Fruit fly (Drosophila melanogaster) whole organism, embryonic: ENCODE data around the gene CG13484.

Experiments used
- Atf6 ChIP-seq: fragments of 200-800 bp; sonication (Bioruptor generic); IDR thresholded peaks from 2 replicates; pipeline ENCODE4 v1.3.6; 2022; ENCODE audit warnings: missing biosample characterization, missing genetic modification characterization
- BEAF-32 ChIP-seq: fragments of 200-800 bp; sonication (Bioruptor generic); optimal IDR thresholded peaks from 3 replicates; lab custom pipeline; 2017; ENCODE audit warnings: missing biosample characterization, missing genetic modification characterization, mild to moderate bottlenecking, moderate library complexity, missing genetic modification reagents
- Bteb2 ChIP-seq: fragments of 200-800 bp; sonication (Bioruptor generic); optimal IDR thresholded peaks from 2 replicates; lab custom pipeline; 2016; ENCODE audit warnings: missing biosample characterization, missing genetic modification characterization
- CG13894 ChIP-seq: fragments of 200-800 bp; sonication (Bioruptor generic); optimal IDR thresholded peaks from 3 replicates; lab custom pipeline; 2018; ENCODE audit warnings: missing biosample characterization, mild to moderate bottlenecking, missing genetic modification characterization, moderate library complexity
- CG14441 ChIP-seq: fragments of 200-800 bp; sonication (Bioruptor generic); IDR thresholded peaks from 2 replicates; pipeline ENCODE4 v1.3.6; 2022; ENCODE audit warnings: missing biosample characterization, missing genetic modification characterization
- CG17385 ChIP-seq: fragments of 200-800 bp; sonication (Bioruptor generic); optimal IDR thresholded peaks from 3 replicates; lab custom pipeline; 2018; ENCODE audit warnings: missing biosample characterization, mild to moderate bottlenecking, missing genetic modification characterization
- CG1792 ChIP-seq: fragments of 200-800 bp; sonication (Bioruptor generic); optimal IDR thresholded peaks from 2 replicates; lab custom pipeline; 2016; ENCODE audit warnings: missing biosample characterization, missing genetic modification characterization
- CG18476 ChIP-seq: fragments of 200-800 bp; sonication (Bioruptor generic); optimal IDR thresholded peaks from 2 replicates; lab custom pipeline; 2016; ENCODE audit warnings: missing biosample characterization, mild to moderate bottlenecking, missing genetic modification characterization
- CG3281 ChIP-seq: fragments of 200-800 bp; sonication (Bioruptor generic); optimal IDR thresholded peaks from 3 replicates; lab custom pipeline; 2017; ENCODE audit warnings: missing biosample characterization, mild to moderate bottlenecking, missing genetic modification characterization
- CG3847 ChIP-seq: fragments of 200-800 bp; sonication (Bioruptor generic); IDR thresholded peaks from 2 replicates; pipeline ENCODE4 v1.3.6; 2022; ENCODE audit warnings: missing biosample characterization, missing genetic modification characterization
- CG3995 ChIP-seq: fragments of 200-800 bp; sonication (Bioruptor generic); optimal IDR thresholded peaks from 3 replicates; lab custom pipeline; 2016; ENCODE audit warnings: missing biosample characterization, missing genetic modification characterization
- CG5953 ChIP-seq: fragments of 200-800 bp; sonication (Bioruptor generic); IDR thresholded peaks from 2 replicates; pipeline ENCODE4 v1.3.6; 2022; ENCODE audit warnings: missing biosample characterization, missing genetic modification characterization
- CG6254 ChIP-seq: fragments of 200-800 bp; sonication (Bioruptor generic); optimal IDR thresholded peaks from 3 replicates; lab custom pipeline; 2017; ENCODE audit warnings: mild to moderate bottlenecking, missing biosample characterization, missing genetic modification reagents, missing genetic modification characterization
- CG6689 ChIP-seq: fragments of 200-800 bp; sonication (Bioruptor generic); IDR thresholded peaks from 2 replicates; pipeline ENCODE4 v1.3.6; 2022; ENCODE audit warnings: missing biosample characterization, missing genetic modification characterization
- CG6791 ChIP-seq: fragments of 200-800 bp; sonication (Bioruptor generic); IDR thresholded peaks from 3 replicates; pipeline ENCODE4 v1.3.6; 2022; ENCODE audit warnings: missing biosample characterization, missing genetic modification characterization; ENCODE audit not compliant: partially characterized antibody
- CG8388 ChIP-seq: fragments of 200-800 bp; sonication (Bioruptor generic); optimal IDR thresholded peaks from 2 replicates; lab custom pipeline; 2019; ENCODE audit warnings: missing biosample characterization, mild to moderate bottlenecking, missing genetic modification characterization, moderate library complexity
- CG8924 ChIP-seq: fragments of 200-800 bp; optimal IDR thresholded peaks from 3 replicates; lab custom pipeline; 2019; ENCODE audit warnings: missing biosample characterization, mild to moderate bottlenecking, missing genetic modification characterization, moderate library complexity
- Dbx ChIP-seq: fragments of 200-800 bp; sonication (Bioruptor generic); IDR thresholded peaks from 3 replicates; pipeline ENCODE4 v1.3.6; 2022; ENCODE audit warnings: missing biosample characterization, missing genetic modification characterization
- Ets65A ChIP-seq: fragments of 200-800 bp; sonication (Bioruptor generic); peaks from one replicate; lab custom pipeline; 2016; ENCODE audit warnings: missing biosample characterization, missing genetic modification characterization
- HLH4C ChIP-seq: fragments of 200-800 bp; sonication (Bioruptor generic); IDR thresholded peaks from 3 replicates; pipeline ENCODE4 v1.3.6; 2022; ENCODE audit warnings: missing biosample characterization, missing genetic modification characterization; ENCODE audit not compliant: partially characterized antibody
- Myb ChIP-seq: fragments of 200-800 bp; sonication (Bioruptor generic); optimal IDR thresholded peaks from 2 replicates; lab custom pipeline; 2016; ENCODE audit warnings: missing biosample characterization, missing genetic modification characterization
- NFAT ChIP-seq: fragments of 200-800 bp; sonication (Bioruptor generic); IDR thresholded peaks from 2 replicates; pipeline ENCODE4 v1.3.6; 2022; ENCODE audit warnings: missing biosample characterization, missing genetic modification characterization
- Nf-YA ChIP-seq: fragments of 200-800 bp; sonication (Bioruptor generic); IDR thresholded peaks from 2 replicates; pipeline ENCODE4 v1.3.6; 2022; ENCODE audit warnings: missing biosample characterization, missing genetic modification characterization
- Nf-YB ChIP-seq: fragments of 200-800 bp; sonication (Bioruptor generic); optimal IDR thresholded peaks from 3 replicates; lab custom pipeline; 2019; ENCODE audit warnings: missing biosample characterization, mild to moderate bottlenecking, missing genetic modification characterization, moderate library complexity
- Rfx ChIP-seq: fragments of 200-800 bp; sonication (Bioruptor generic); IDR thresholded peaks from 2 replicates; pipeline ENCODE4 v1.3.6; 2022; ENCODE audit warnings: missing biosample characterization, missing genetic modification characterization
- Six4 ChIP-seq: fragments of 200-800 bp; sonication (Bioruptor generic); optimal IDR thresholded peaks from 2 replicates; lab custom pipeline; 2016; ENCODE audit warnings: missing biosample characterization, missing genetic modification characterization
- Taf1 ChIP-seq: fragments of 200-800 bp; sonication (Bioruptor generic); IDR thresholded peaks from 2 replicates; pipeline ENCODE4 v1.3.6; 2022; ENCODE audit warnings: missing biosample characterization, missing genetic modification characterization
- Vsx1 ChIP-seq: fragments of 200-800 bp; sonication (Bioruptor generic); optimal IDR thresholded peaks from 2 replicates; lab custom pipeline; 2017; ENCODE audit warnings: missing biosample characterization, mild to moderate bottlenecking, missing genetic modification characterization, missing genetic modification reagents
- ash1 ChIP-seq: fragments of 200-800 bp; sonication (Bioruptor generic); optimal IDR thresholded peaks from 2 replicates; lab custom pipeline; 2018; ENCODE audit warnings: missing biosample characterization, mild to moderate bottlenecking, missing genetic modification characterization
- cad ChIP-seq: fragments of >200 bp; optimal IDR thresholded peaks from 2 replicates; lab custom pipeline; 2017; ENCODE audit warnings: missing biosample characterization, missing genetic modification characterization
- chm ChIP-seq: fragments of 200-800 bp; sonication (Bioruptor generic); IDR thresholded peaks from 2 replicates; pipeline ENCODE4 v1.3.6; 2022; ENCODE audit warnings: missing biosample characterization, missing genetic modification characterization
- crol ChIP-seq: fragments of 200-800 bp; sonication (Bioruptor generic); IDR thresholded peaks from 2 replicates; pipeline ENCODE4 v1.3.6; 2022; ENCODE audit warnings: missing biosample characterization, missing genetic modification characterization
- emc ChIP-seq: fragments of 200-800 bp; sonication (Bioruptor generic); optimal IDR thresholded peaks from 2 replicates; lab custom pipeline; 2016; ENCODE audit warnings: missing biosample characterization, missing genetic modification characterization
- ewg ChIP-seq: fragments of 200-800 bp; sonication (Bioruptor generic); optimal IDR thresholded peaks from 3 replicates; lab custom pipeline; 2017; ENCODE audit warnings: mild to moderate bottlenecking, missing biosample characterization, missing genetic modification reagents, missing genetic modification characterization
- fd64A ChIP-seq: fragments of 200-800 bp; sonication (Bioruptor generic); optimal IDR thresholded peaks from 3 replicates; lab custom pipeline; 2018; ENCODE audit warnings: missing biosample characterization, mild to moderate bottlenecking, missing genetic modification characterization
- gem ChIP-seq: fragments of 200-800 bp; sonication (Bioruptor generic); optimal IDR thresholded peaks from 2 replicates; lab custom pipeline; 2019; ENCODE audit warnings: missing biosample characterization, mild to moderate bottlenecking, missing genetic modification characterization, moderate library complexity
- her ChIP-seq: fragments of 200-800 bp; sonication (Bioruptor generic); optimal IDR thresholded peaks from 2 replicates; lab custom pipeline; 2016; ENCODE audit warnings: missing biosample characterization, missing genetic modification characterization
- nerfin-1 ChIP-seq: fragments of 200-800 bp; sonication (Bioruptor generic); optimal IDR thresholded peaks from 3 replicates; lab custom pipeline; 2019; ENCODE audit warnings: missing biosample characterization, mild to moderate bottlenecking, missing genetic modification characterization, moderate library complexity
- pb ChIP-seq: fragments of 200-800 bp; sonication (Bioruptor generic); optimal IDR thresholded peaks from 3 replicates; lab custom pipeline; 2016; ENCODE audit warnings: missing biosample characterization, missing genetic modification characterization
- peb ChIP-seq: fragments of 200-800 bp; sonication (Bioruptor generic); IDR thresholded peaks from 2 replicates; pipeline ENCODE4 v1.3.6; 2022; ENCODE audit warnings: missing biosample characterization, missing genetic modification characterization
- phol ChIP-seq: fragments of 200-800 bp; sonication (Bioruptor generic); optimal IDR thresholded peaks from 3 replicates; lab custom pipeline; 2018; ENCODE audit warnings: missing biosample characterization, mild to moderate bottlenecking, missing genetic modification characterization, moderate library complexity
- pros ChIP-seq: fragments of 200-800 bp; sonication (Bioruptor generic); optimal IDR thresholded peaks from 3 replicates; lab custom pipeline; 2019; ENCODE audit warnings: missing biosample characterization, mild to moderate bottlenecking, missing genetic modification characterization, moderate library complexity
- psq ChIP-seq: fragments of 200-800 bp; sonication (Bioruptor generic); optimal IDR thresholded peaks from 2 replicates; lab custom pipeline; 2017; ENCODE audit warnings: missing biosample characterization, missing genetic modification characterization
- schlank ChIP-seq: fragments of 200-800 bp; sonication (Bioruptor generic); optimal IDR thresholded peaks from 2 replicates; lab custom pipeline; 2018; ENCODE audit warnings: missing biosample characterization, mild to moderate bottlenecking, missing genetic modification characterization
- sim ChIP-seq: fragments of 200-800 bp; sonication (Bioruptor generic); IDR thresholded peaks from 2 replicates; pipeline ENCODE4 v1.3.6; 2022; ENCODE audit warnings: missing biosample characterization, missing genetic modification characterization
- ssp ChIP-seq: fragments of 200-800 bp; sonication (Bioruptor generic); IDR thresholded peaks from 2 replicates; pipeline ENCODE4 v1.3.6; 2022; ENCODE audit warnings: missing biosample characterization, missing genetic modification characterization
- stwl ChIP-seq: fragments of 200-800 bp; sonication (Bioruptor generic); optimal IDR thresholded peaks from 3 replicates; lab custom pipeline; 2018; ENCODE audit warnings: missing biosample characterization, mild to moderate bottlenecking, missing genetic modification characterization, moderate library complexity
- unc-4 ChIP-seq: fragments of 200-800 bp; sonication (Bioruptor generic); IDR thresholded peaks from 2 replicates; pipeline ENCODE4 v1.3.6; 2022; ENCODE audit warnings: missing biosample characterization, missing genetic modification characterization; ENCODE audit not compliant: partially characterized antibody
- wor ChIP-seq: fragments of 200-800 bp; sonication (Bioruptor generic); IDR thresholded peaks from 2 replicates; pipeline ENCODE4 v1.3.6; 2022; ENCODE audit warnings: missing biosample characterization, missing genetic modification characterization

The CG13484 gene

DNA sequence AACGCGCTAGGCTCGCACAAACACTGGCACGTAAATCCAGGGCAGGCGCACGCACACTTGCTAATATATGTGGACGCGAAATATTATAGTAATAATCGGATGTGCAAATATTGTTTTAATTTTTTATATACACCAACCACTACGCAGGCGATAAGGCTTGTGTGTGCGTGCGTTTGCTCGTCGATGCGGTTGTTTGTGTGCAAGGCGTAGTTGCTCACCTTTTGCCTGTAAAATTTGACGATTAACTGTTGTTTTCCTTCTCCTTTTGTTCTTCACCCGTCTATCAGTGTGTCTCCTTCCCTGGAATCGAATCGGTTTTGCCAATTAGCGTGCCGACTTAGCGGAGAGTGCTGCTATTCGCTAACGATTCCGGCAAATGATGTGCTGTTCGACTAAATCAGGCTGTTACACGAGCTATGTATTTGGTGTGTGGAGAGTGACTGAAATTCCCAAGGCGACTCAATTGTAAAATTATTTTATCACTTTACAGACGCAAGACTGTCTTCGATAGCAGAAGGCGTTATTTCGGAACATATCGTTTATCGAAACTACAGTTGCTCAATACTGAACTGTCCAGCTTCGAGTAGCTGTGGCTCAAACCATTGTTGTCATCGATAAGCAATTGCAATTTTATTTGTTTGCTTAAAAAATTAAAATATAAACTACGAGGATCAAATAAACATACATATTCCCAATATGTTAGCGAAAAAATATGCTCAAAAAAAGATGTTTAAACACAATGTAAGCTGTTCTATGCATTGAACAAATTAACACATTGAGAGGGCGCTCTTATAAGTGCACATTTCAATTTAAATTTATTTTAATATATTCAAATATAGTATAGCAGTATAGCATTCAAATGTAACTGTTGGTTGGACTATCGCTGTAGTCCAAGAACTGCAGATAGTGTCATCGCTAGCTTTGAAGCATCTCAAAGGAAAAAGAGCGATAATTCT is 21.4 kb downstream of the CG13484 start, which contains the start of the genes CG6650 and endos (continued):
- TF ChIP-seq CG14441 (GFP tag; lab: Robert Waterston, UW) (0 out of 2 replicates have a peak, but pooled peaks have one; percentile 28), Rfx (GFP tag; lab: Robert Waterston, UW) (peak; percentile 47), CG6791 (peak; percentile 84), ssp (GFP tag; lab: Robert Waterston, UW) (0 out of 2 replicates have a peak, but pooled peaks have one; percentile 24), peb (GFP tag; lab: Robert Waterston, UW) (no peak), BEAF-32 (peak; percentile 83), CG3847 (GFP tag; lab: Robert Waterston, UW) (peak; percentile 38), CG17385 (GFP tag; lab: Kevin White, UChicago) (peak; percentile 24), ewg (no peak), psq (GFP tag; lab: Kevin White, UChicago) (peak; percentile 24), Ets65A (GFP tag; lab: Kevin White, UChicago) (peak; percentile 88), CG5953 (GFP tag; lab: Robert Waterston, UW) (no peak), gem (peak; percentile 53), emc (GFP tag; lab: Kevin White, UChicago) (no peak), CG3281 (peak; percentile 47), Atf6 (GFP tag; lab: Robert Waterston, UW) (no peak), crol (GFP tag; lab: Robert Waterston, UW) (no peak), pros (GFP tag; lab: Kevin White, UChicago) (no peak), CG13894 (tag; lab: Kevin White, UChicago) (peak; percentile 44), CG3995 (GFP tag; lab: Kevin White, UChicago) (peak; percentile 29), sim (no peak), unc-4 (GFP tag; lab: Robert Waterston, UW) (peak; percentile 68), fd64A (GFP tag; lab: Kevin White, UChicago) (no peak), Nf-YA (GFP tag; lab: Robert Waterston, UW) (no peak), CG6254 (GFP tag; lab: Kevin White, UChicago) (peak; percentile 63), Bteb2 (GFP tag; lab: Kevin White, UChicago) (no peak), ash1 (GFP tag; lab: Kevin White, UChicago) (no peak), her (GFP tag; lab: Kevin White, UChicago) (peak; percentile 39), Taf1 (no peak), Six4 (GFP tag; lab: Kevin White, UChicago) (no peak), Myb (peak; percentile 87), Nf-YB (GFP tag; lab: Kevin White, UChicago) (peak; percentile 0), wor (GFP tag; lab: Robert Waterston, UW) (no peak), CG1792 (GFP tag; lab: Kevin White, UChicago) (no peak), phol (tag; lab: Kevin White, UChicago) (peak; percentile 64), cad (no peak), nerfin-1 (peak; percentile 41), CG8924 (tag; lab: Kevin White, UChicago) (peak; percentile 23), schlank (no peak), CG18476 (GFP tag; lab: Kevin White, UChicago) (peak; percentile 50), Dbx (GFP tag; lab: Robert Waterston, UW) (peak; percentile 24; the same call in 1 of the 3 replicates), stwl (tag; lab: Kevin White, UChicago) (peak; percentile 74), Vsx1 (GFP tag; lab: Kevin White, UChicago) (no peak), CG6689 (GFP tag; lab: Robert Waterston, UW) (0 out of 2 replicates have a peak, but pooled peaks have one; percentile 17), chm (GFP tag; lab: Robert Waterston, UW) (no peak), pb (no peak), HLH4C (GFP tag; lab: Robert Waterston, UW) (peak; percentile 87), CG8388 (GFP tag; lab: Kevin White, UChicago) (peak; percentile 79), NFAT (GFP tag; lab: Robert Waterston, UW) (0 out of 2 replicates have a peak, but pooled peaks have one; percentile 4)
